Worm (Caenorhabditis elegans) whole organism, L4 larva: ENCODE measurements around the gene K08D12.4.

Experiments
- D1046.2 ChIP-seq: fragments of 200-800 bp; sonication (Bioruptor generic); IDR thresholded peaks from 2 replicates; pipeline ENCODE4 v1.3.6; 2022; ENCODE audit warnings: missing genetic modification characterization, missing compliant biosample characterization
- F37D6.2 ChIP-seq: sonication (generic microtip); optimal IDR thresholded peaks from 2 replicates; lab custom pipeline; 2016; ENCODE audit warnings: mild to moderate bottlenecking, missing genetic modification characterization, missing compliant biosample characterization
- F49E8.2 ChIP-seq: sonication (generic microtip); optimal IDR thresholded peaks from 2 replicates; lab custom pipeline; 2016; ENCODE audit warnings: missing compliant biosample characterization, mild to moderate bottlenecking, missing genetic modification characterization, borderline replicate concordance
- T26A8.4 ChIP-seq: fragments of 200-800 bp; sonication (Bioruptor generic); IDR thresholded peaks from 2 replicates; pipeline ENCODE4 v1.3.6; 2022; ENCODE audit warnings: missing genetic modification characterization, missing compliant biosample characterization
- Y105C5A.15 ChIP-seq: fragments of 200-800 bp; sonication (Bioruptor generic); IDR thresholded peaks from 2 replicates; pipeline ENCODE4 v1.3.6; 2022; ENCODE audit warnings: missing genetic modification characterization, missing compliant biosample characterization
- ZK337.2 ChIP-seq: fragments of 200-800 bp; sonication (Bioruptor generic); IDR thresholded peaks from 2 replicates; pipeline ENCODE4 v1.3.6; 2022; ENCODE audit warnings: missing genetic modification reagents, missing genetic modification characterization, missing compliant biosample characterization
- ZK546.5 ChIP-seq, 2 experiments: sonication (generic microtip); optimal IDR thresholded peaks; 2 replicates each; lab custom pipeline; 2017; ENCODE audit warnings: missing biosample characterization in 2 of 2, missing genetic modification characterization in 2 of 2
- ceh-28 ChIP-seq: fragments of 150-350 bp; optimal IDR thresholded peaks from 2 replicates; lab custom pipeline; 2014; ENCODE audit warnings: missing biosample characterization, missing genetic modification reagents, missing genetic modification characterization
- ceh-32 ChIP-seq: sonication (generic microtip); optimal IDR thresholded peaks from 2 replicates; lab custom pipeline; 2016; ENCODE audit warnings: mild to moderate bottlenecking, missing genetic modification characterization, missing compliant biosample characterization; ENCODE audit not compliant: poor library complexity
- ces-1 ChIP-seq: fragments of 150-350 bp; sonication (generic microtip); optimal IDR thresholded peaks from 4 replicates; lab custom pipeline; 2014; ENCODE audit warnings: missing biosample characterization, missing genetic modification reagents, missing genetic modification characterization
- cey-2 ChIP-seq: sonication (generic microtip); optimal IDR thresholded peaks from 3 replicates; lab custom pipeline; 2017; ENCODE audit warnings: missing genetic modification characterization, mild to moderate bottlenecking, missing compliant biosample characterization, antibody characterized with exemption, borderline replicate concordance; ENCODE audit not compliant: insufficient read depth
- ctbp-1 ChIP-seq: fragments of 200-800 bp; sonication (Bioruptor generic); IDR thresholded peaks from 2 replicates; pipeline ENCODE4 v1.3.6; 2022; ENCODE audit warnings: missing genetic modification reagents, missing genetic modification characterization, missing compliant biosample characterization
- daf-16 ChIP-seq, 3 experiments: sonication (generic microtip); optimal IDR thresholded peaks; 2 replicates each; lab custom pipeline; 2016 to 2017; ENCODE audit warnings: missing genetic modification characterization in 3 of 3, missing genetic modification reagents in 3 of 3, mild to moderate bottlenecking in 2 of 3, missing compliant biosample characterization in 2 of 3, missing biosample characterization in 1 of 3, moderate library complexity in 1 of 3
- dmd-9 ChIP-seq: fragments of 200-800 bp; sonication (Bioruptor generic); IDR thresholded peaks from 2 replicates; pipeline ENCODE4 v1.3.6; 2022; ENCODE audit warnings: missing genetic modification reagents, missing genetic modification characterization, missing compliant biosample characterization
- dpl-1 ChIP-seq: fragments of 150-350 bp; optimal IDR thresholded peaks from 2 replicates; lab custom pipeline; 2014; ENCODE audit warnings: missing biosample characterization, missing genetic modification reagents, missing genetic modification characterization
- duxl-1 ChIP-seq: sonication (generic microtip); optimal IDR thresholded peaks from 2 replicates; lab custom pipeline; 2016; ENCODE audit warnings: mild to moderate bottlenecking, missing genetic modification characterization, moderate library complexity, missing compliant biosample characterization; ENCODE audit not compliant: poor library complexity
- dve-1 ChIP-seq: sonication (generic microtip); optimal IDR thresholded peaks from 2 replicates; lab custom pipeline; 2017; ENCODE audit warnings: antibody characterized with exemption, mild to moderate bottlenecking, missing genetic modification characterization, missing compliant biosample characterization; ENCODE audit not compliant: insufficient read depth
- egl-27 ChIP-seq: sonication (generic microtip); optimal IDR thresholded peaks from 3 replicates; lab custom pipeline; 2017; ENCODE audit warnings: missing biosample characterization, missing genetic modification reagents, missing genetic modification characterization
- fos-1 ChIP-seq: fragments of 150-350 bp; optimal IDR thresholded peaks from 2 replicates; lab custom pipeline; 2014; ENCODE audit warnings: missing biosample characterization, missing genetic modification characterization
- hlh-11 ChIP-seq: fragments of 200-800 bp; sonication (Bioruptor generic); optimal IDR thresholded peaks from 2 replicates; lab custom pipeline; 2018; ENCODE audit warnings: mild to moderate bottlenecking, missing genetic modification characterization, missing compliant biosample characterization
- hlh-30 ChIP-seq: sonication (generic microtip); optimal IDR thresholded peaks from 2 replicates; lab custom pipeline; 2017; ENCODE audit warnings: antibody characterized with exemption, mild to moderate bottlenecking, missing genetic modification characterization, missing compliant biosample characterization; ENCODE audit not compliant: insufficient read depth
- hmg-1.1 ChIP-seq: fragments of 200-800 bp; sonication (Bioruptor generic); IDR thresholded peaks from 2 replicates; pipeline ENCODE4 v1.3.6; 2022; ENCODE audit warnings: missing genetic modification reagents, missing genetic modification characterization, missing compliant biosample characterization
- jun-1 ChIP-seq: fragments of 150-350 bp; optimal IDR thresholded peaks from 2 replicates; lab custom pipeline; 2014; ENCODE audit warnings: missing biosample characterization, missing genetic modification reagents, missing genetic modification characterization
- lim-7 ChIP-seq: fragments of 200-800 bp; sonication (Bioruptor generic); IDR thresholded peaks from 2 replicates; pipeline ENCODE4 v1.3.6; 2022; ENCODE audit warnings: missing genetic modification characterization, missing compliant biosample characterization
- lin-13 ChIP-seq: fragments of 150-350 bp; optimal IDR thresholded peaks from 2 replicates; lab custom pipeline; 2014; ENCODE audit warnings: missing biosample characterization, missing genetic modification reagents, missing genetic modification characterization
- lin-38 ChIP-seq: fragments of 200-800 bp; sonication (Bioruptor generic); IDR thresholded peaks from 2 replicates; pipeline ENCODE4 v1.3.6; 2022; ENCODE audit warnings: missing genetic modification reagents, missing genetic modification characterization, missing compliant biosample characterization
- lsy-2 ChIP-seq, 2 experiments: fragments of 150-350 bp in 1 of 2; sonication (generic microtip) in 1 of 2; optimal IDR thresholded peaks; 2 replicates each; lab custom pipeline; 2014 to 2017; ENCODE audit warnings: missing biosample characterization in 2 of 2, missing genetic modification characterization in 2 of 2
- madf-5 ChIP-seq, 2 experiments: fragments of 200-800 bp; sonication (Bioruptor generic); IDR thresholded peaks; 2 replicates each; pipeline ENCODE4 v1.3.6; 2022; ENCODE audit warnings: missing compliant biosample characterization in 2 of 2, missing genetic modification characterization in 2 of 2
- mes-2 ChIP-seq: sonication (generic microtip); optimal IDR thresholded peaks from 2 replicates; lab custom pipeline; 2016; ENCODE audit warnings: missing genotype, mild to moderate bottlenecking, missing genetic modification characterization, missing compliant biosample characterization; ENCODE audit not compliant: poor library complexity, severe bottlenecking
- mxl-2 ChIP-seq: fragments of 200-800 bp; sonication (Bioruptor generic); conservative IDR thresholded peaks from 2 replicates; pipeline ENCODE4 v1.3.6; 2022; ENCODE audit warnings: missing genetic modification reagents, missing genetic modification characterization, missing compliant biosample characterization
- mxl-3 ChIP-seq: fragments of 200-800 bp; sonication (Bioruptor generic); optimal IDR thresholded peaks from 2 replicates; lab custom pipeline; 2018; ENCODE audit warnings: mild to moderate bottlenecking, missing genetic modification characterization, missing compliant biosample characterization
- nhr-11 ChIP-seq: fragments of 150-350 bp; optimal IDR thresholded peaks from 2 replicates; lab custom pipeline; 2014; ENCODE audit warnings: missing biosample characterization, missing genetic modification characterization
- nhr-25 ChIP-seq: sonication (generic microtip); optimal IDR thresholded peaks from 2 replicates; lab custom pipeline; 2017; ENCODE audit warnings: missing genetic modification characterization, mild to moderate bottlenecking, missing compliant biosample characterization, antibody characterized with exemption, moderate library complexity, borderline replicate concordance; ENCODE audit not compliant: insufficient read depth
- nhr-28 ChIP-seq: fragments of 150-350 bp; optimal IDR thresholded peaks from 2 replicates; lab custom pipeline; 2014; ENCODE audit warnings: missing biosample characterization, missing genetic modification characterization
- nhr-41 ChIP-seq: fragments of 200-800 bp; sonication (Bioruptor generic); IDR thresholded peaks from 2 replicates; pipeline ENCODE4 v1.3.6; 2022; ENCODE audit warnings: missing genetic modification reagents, missing genetic modification characterization, missing compliant biosample characterization
- nhr-48 ChIP-seq: sonication (generic microtip); optimal IDR thresholded peaks from 2 replicates; lab custom pipeline; 2016; ENCODE audit warnings: mild to moderate bottlenecking, missing genetic modification characterization, missing compliant biosample characterization
- php-3 ChIP-seq: fragments of 200-800 bp; sonication (Bioruptor generic); IDR thresholded peaks from 2 replicates; pipeline ENCODE4 v1.3.6; 2022; ENCODE audit warnings: missing genetic modification reagents, missing genetic modification characterization, missing compliant biosample characterization
- rbr-2 ChIP-seq: sonication (generic microtip); optimal IDR thresholded peaks from 2 replicates; lab custom pipeline; 2016; ENCODE audit warnings: missing genotype, missing genetic modification characterization, missing compliant biosample characterization
- set-16 ChIP-seq: fragments of 200-800 bp; sonication (Bioruptor generic); IDR thresholded peaks from 2 replicates; pipeline ENCODE4 v1.3.6; 2022; ENCODE audit warnings: missing genetic modification reagents, missing genetic modification characterization, missing compliant biosample characterization
- snpc-1.2 ChIP-seq: fragments of 200-800 bp; sonication (Bioruptor generic); IDR thresholded peaks from 2 replicates; pipeline ENCODE4 v1.3.6; 2022; ENCODE audit warnings: missing genetic modification reagents, missing genetic modification characterization, missing compliant biosample characterization
- tag-97 ChIP-seq: fragments of 200-800 bp; sonication (Bioruptor generic); IDR thresholded peaks from 2 replicates; pipeline ENCODE4 v1.3.6; 2022; ENCODE audit warnings: missing genetic modification characterization, missing compliant biosample characterization
- tra-1 ChIP-seq: fragments of 200-800 bp; sonication (Bioruptor generic); IDR thresholded peaks from 2 replicates; pipeline ENCODE4 v1.3.6; 2022; ENCODE audit warnings: missing genetic modification reagents, missing genetic modification characterization, missing compliant biosample characterization
- unc-130 ChIP-seq: sonication (generic microtip); optimal IDR thresholded peaks from 2 replicates; lab custom pipeline; 2016; ENCODE audit warnings: missing genetic modification reagents, missing genetic modification characterization, missing compliant biosample characterization
- unc-39 ChIP-seq: sonication (generic microtip); optimal IDR thresholded peaks from 2 replicates; lab custom pipeline; 2017; ENCODE audit warnings: missing biosample characterization, missing genetic modification characterization
- vab-7 ChIP-seq: fragments of 200-800 bp; sonication (Bioruptor generic); IDR thresholded peaks from 2 replicates; pipeline ENCODE4 v1.3.6; 2022; ENCODE audit warnings: missing genetic modification reagents, missing genetic modification characterization, missing compliant biosample characterization
- zfp-2 ChIP-seq: sonication (generic microtip); optimal IDR thresholded peaks from 2 replicates; lab custom pipeline; 2016; ENCODE audit warnings: mild to moderate bottlenecking, missing genetic modification characterization, missing compliant biosample characterization
- zip-11 ChIP-seq: fragments of 200-800 bp; sonication (Bioruptor generic); IDR thresholded peaks from 2 replicates; pipeline ENCODE4 v1.3.6; 2022; ENCODE audit warnings: missing genetic modification characterization, missing compliant biosample characterization
- ztf-7 ChIP-seq: fragments of 150-350 bp; optimal IDR thresholded peaks from 2 replicates; lab custom pipeline; 2014; ENCODE audit warnings: missing biosample characterization, missing genetic modification characterization

K08D12.4 gene

ce11 chrIV:1709695-1710315 is 2.7 kb downstream of the K08D12.4 start, which contains the start of the genes pbs-1 and K08D12.3 (continued):
- TF ChIP-seq hlh-30, result peak; percentile 75
- peak; percentile 93 for TF ChIP-seq zfp-2 (tag; lab: Kevin White, UChicago)
- TF ChIP-seq tag-97 (GFP tag; lab: Robert Waterston, UW), result no peak
- peak; percentile 88 for TF ChIP-seq dve-1
- TF ChIP-seq dpl-1 (GFP tag; lab: Kevin White, UChicago), result peak; percentile 93
- TF ChIP-seq nhr-28, result peak; percentile 39
- no peak for TF ChIP-seq php-3 (GFP tag; lab: Robert Waterston, UW)
- TF ChIP-seq D1046.2 (GFP tag; lab: Robert Waterston, UW), result no peak
- peak; percentile 40 for TF ChIP-seq nhr-11 (tag; lab: Kevin White, UChicago)
- no peak for TF ChIP-seq mxl-2 (GFP tag; lab: Robert Waterston, UW)
- TF ChIP-seq F49E8.2 (tag; lab: Kevin White, UChicago), result no peak
- TF ChIP-seq tra-1, result no peak
- TF ChIP-seq ZK337.2 (GFP tag; lab: Robert Waterston, UW), result no peak
- TF ChIP-seq jun-1 (tag; lab: Kevin White, UChicago), result no peak
- no peak for TF ChIP-seq ceh-28 (tag; lab: Kevin White, UChicago)
- TF ChIP-seq mes-2 (tag; lab: Kevin White, UChicago), result peak; percentile 83
- TF ChIP-seq set-16 (GFP tag; lab: Robert Waterston, UW), result no peak
- TF ChIP-seq duxl-1 (tag; lab: Kevin White, UChicago), result peak; percentile 6
- no peak for TF ChIP-seq unc-130
- peak; percentile 57 to 92 for TF ChIP-seq ZK546.5 (tag; optimal IDR thresholded peaks at IDR 0.05; lab: Kevin White, UChicago)
- no peak for TF ChIP-seq unc-39 (tag; lab: Kevin White, UChicago)
- TF ChIP-seq hlh-11, result peak; percentile 79
- TF ChIP-seq F37D6.2 (tag; lab: Kevin White, UChicago), result no peak
- TF ChIP-seq snpc-1.2 (GFP tag; lab: Robert Waterston, UW), result 0 out of 2 replicates have a peak, but pooled peaks have one; percentile 40
- TF ChIP-seq ceh-32 (tag; lab: Kevin White, UChicago), result no peak
- TF ChIP-seq nhr-48, result peak; percentile 6
- no peak for TF ChIP-seq dmd-9 (GFP tag; lab: Robert Waterston, UW)
- peak; percentile 48 for TF ChIP-seq nhr-25 (tag; lab: Kevin White, UChicago)
- no peak for TF ChIP-seq fos-1 (tag; lab: Kevin White, UChicago)
- peak; percentile 76 for TF ChIP-seq T26A8.4 (GFP tag; lab: Robert Waterston, UW)
- TF ChIP-seq lin-38 (GFP tag; lab: Robert Waterston, UW), result peak; percentile 81
- no peak for TF ChIP-seq cey-2
- peak; percentile 35 for TF ChIP-seq ztf-7 (tag; lab: Kevin White, UChicago)
- TF ChIP-seq hmg-1.1 (GFP tag; lab: Robert Waterston, UW), result no peak; the same call in 1 of the 2 replicates
- TF ChIP-seq ces-1 (GFP tag; lab: Kevin White, UChicago), result no peak
- 0 out of 2 replicates have a peak, but pooled peaks have one; percentile 44 for TF ChIP-seq ctbp-1 (GFP tag; lab: Robert Waterston, UW)
- TF ChIP-seq zip-11 (GFP tag; lab: Robert Waterston, UW), result no peak
- no peak for TF ChIP-seq madf-5 (GFP tag; IDR thresholded peaks at IDR 0.05; lab: Robert Waterston, UW)
- TF ChIP-seq lin-13 (GFP tag; lab: Kevin White, UChicago), result peak; percentile 59
- peak; percentile 69 for TF ChIP-seq rbr-2 (tag; lab: Kevin White, UChicago)
- TF ChIP-seq lsy-2 (tag; optimal IDR thresholded peaks at IDR 0.05; lab: Kevin White, UChicago), result peak in 1 of 2 experiments; percentile 92
- TF ChIP-seq nhr-41 (GFP tag; lab: Robert Waterston, UW), result no peak
- TF ChIP-seq lim-7 (GFP tag; lab: Robert Waterston, UW), result no peak
- TF ChIP-seq mxl-3 (GFP tag; lab: Kevin White, UChicago), result peak; percentile 94
- TF ChIP-seq Y105C5A.15 (GFP tag; lab: Robert Waterston, UW), result no peak
- TF ChIP-seq daf-16 (GFP tag; optimal IDR thresholded peaks at IDR 0.05; lab: Kevin White, UChicago), result no peak
- TF ChIP-seq daf-16 (tag; optimal IDR thresholded peaks at IDR 0.05; lab: Kevin White, UChicago), result peak; percentile 25
- no peak for TF ChIP-seq vab-7 (GFP tag; lab: Robert Waterston, UW)
- TF ChIP-seq egl-27 (tag; lab: Kevin White, UChicago), result no peak
